Worm (Caenorhabditis elegans): ENCODE data around the gene skr-21.

Gene skr-21

DNA sequence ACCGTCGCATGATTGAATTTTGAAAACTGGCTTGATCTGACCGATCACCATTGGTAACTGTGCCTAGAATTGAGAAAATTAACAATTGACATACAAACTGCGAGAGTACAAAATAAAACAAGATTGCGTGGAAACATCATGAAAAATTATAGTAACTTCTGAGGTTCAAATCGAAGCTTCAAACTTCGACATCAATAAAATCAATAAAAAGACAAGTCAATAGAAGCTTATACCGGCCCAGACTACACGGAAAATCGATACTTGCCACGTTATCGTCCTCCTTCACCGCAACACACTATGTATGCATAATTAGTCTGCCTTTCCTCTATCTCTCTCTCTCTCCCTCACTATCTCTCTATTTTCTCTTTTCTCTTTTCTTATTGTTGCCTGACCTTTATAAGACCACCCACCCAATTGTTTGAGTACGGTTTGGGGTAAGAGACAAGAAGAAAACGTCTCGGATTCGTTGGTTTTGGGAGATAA, at the start of gene skr-21:
TSS of gene skr-21 (minus strand) at position 51 of the 483 bp plus-strand sequence.
- TF ChIP-seq unc-62 (GFP tag; optimal IDR thresholded peaks at IDR 0.05): no peak

DNA sequence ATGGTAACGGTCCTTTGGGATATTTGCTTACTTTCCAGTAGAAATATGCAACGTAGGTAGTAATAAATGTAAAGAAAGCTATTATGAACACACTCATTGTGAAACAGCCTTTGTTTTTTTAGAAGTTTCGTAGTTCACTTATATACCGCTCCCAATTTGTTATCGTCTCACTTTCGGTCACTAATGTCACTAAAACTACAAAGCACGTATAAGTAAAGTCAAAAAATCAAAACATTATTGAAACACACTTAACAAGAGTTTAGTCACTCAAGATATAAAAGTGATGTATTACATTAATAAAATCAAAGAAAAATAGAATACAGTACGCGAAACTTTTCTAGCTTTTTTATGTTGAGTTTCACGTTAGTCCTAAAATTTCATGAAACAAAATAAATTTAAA, 47.6 kb upstream of the skr-21 start, which contains the start of gene cyp-14A3:
TSS of gene cyp-14A3 (minus strand) at position 101 of the 400 bp plus-strand sequence.
- no peak for TF ChIP-seq unc-62 (GFP tag; optimal IDR thresholded peaks at IDR 0.05)

- no peak for TF ChIP-seq unc-62 (GFP tag; optimal IDR thresholded peaks at IDR 0.05)
Observed at ce11 chrX:13269586-13269985, 43.1 kb upstream of the skr-21 start, which contains the start of gene cyp-14A2. cyp-14A2 (minus strand) TSS chrX:13269686.

- no peak for TF ChIP-seq unc-62 (GFP tag; optimal IDR thresholded peaks at IDR 0.05)
Observed at ce11 chrX:13267230-13267629, 40.8 kb upstream of the skr-21 start, which contains the start of gene cyp-14A1. cyp-14A1 (minus strand) TSS chrX:13267355.

ce11 chrX:13264550-13264949, 38.1 kb upstream of the skr-21 start:
- no peak for TF ChIP-seq unc-62 (GFP tag; optimal IDR thresholded peaks at IDR 0.05)

DNA sequence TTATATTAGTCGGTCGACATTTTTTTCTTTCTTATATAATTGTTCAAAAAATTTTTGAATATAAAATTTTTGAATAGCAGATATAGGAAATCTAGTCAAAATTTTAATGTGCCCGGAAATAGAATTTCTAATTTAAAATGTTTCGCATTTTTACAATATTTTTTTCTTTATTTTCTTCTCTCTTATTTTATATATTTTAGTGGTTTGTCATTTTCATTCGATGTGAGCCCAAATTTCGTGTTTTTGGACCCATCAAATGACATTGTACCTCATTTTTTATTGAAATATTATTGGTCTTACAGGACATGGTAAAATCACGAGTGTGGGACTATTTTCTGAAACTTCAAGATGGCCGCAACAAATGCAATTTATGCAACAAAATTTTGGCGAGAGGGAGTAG, 35.7 kb upstream of the skr-21 start, which contains the start of gene K09A11.1:
TSS of gene K09A11.1 (plus strand) at position 301 of the 400 bp plus-strand sequence.
- TF ChIP-seq unc-62 (GFP tag; optimal IDR thresholded peaks at IDR 0.05): no peak

ce11 chrX:13257577-13257976, 31.1 kb upstream of the skr-21 start, which contains the start of gene K08H2.10:
K08H2.10 (plus strand) TSS chrX:13257806.
- TF ChIP-seq unc-62 (GFP tag; optimal IDR thresholded peaks at IDR 0.05): no peak

DNA sequence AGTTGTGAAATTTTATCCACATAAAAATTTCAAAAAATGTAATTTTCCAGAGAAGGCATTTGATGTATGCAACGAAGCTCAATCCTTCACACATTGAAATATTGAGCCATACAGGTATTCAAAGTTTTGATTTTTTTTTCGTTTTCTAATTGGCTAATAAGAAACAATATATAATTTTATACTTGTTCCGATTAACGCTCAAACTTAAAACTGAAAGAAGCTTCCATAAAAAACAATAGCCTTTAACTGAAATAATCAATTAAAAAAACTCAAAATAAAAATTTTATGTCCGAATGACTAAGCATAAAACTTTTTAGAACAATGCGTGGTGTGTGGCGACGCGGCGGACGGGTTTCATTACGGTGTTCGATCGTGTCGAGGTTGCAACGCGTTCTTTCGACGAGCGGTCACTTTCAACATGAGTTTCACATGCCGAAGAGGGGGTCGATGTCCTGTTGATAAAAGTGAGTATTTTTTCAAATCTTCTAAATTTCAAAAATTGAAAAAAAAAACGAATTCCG, 25.5 kb upstream of the skr-21 start, which contains the start of gene nhr-32:
TSS of gene nhr-32 (plus strand) at position 51 of the 521 bp plus-strand sequence.
- TF ChIP-seq unc-62 (GFP tag; optimal IDR thresholded peaks at IDR 0.05): no peak

ce11 chrX:13251354-13251843, 24.9 kb upstream of the skr-21 start:
- no peak for TF ChIP-seq unc-62 (GFP tag; optimal IDR thresholded peaks at IDR 0.05)

ce11 chrX:13250163-13250562, 23.7 kb upstream of the skr-21 start:
- no peak for TF ChIP-seq unc-62 (GFP tag; optimal IDR thresholded peaks at IDR 0.05)

- no peak for TF ChIP-seq unc-62 (GFP tag; optimal IDR thresholded peaks at IDR 0.05)
Observed at ce11 chrX:13249102-13249501, 22.6 kb upstream of the skr-21 start.

DNA sequence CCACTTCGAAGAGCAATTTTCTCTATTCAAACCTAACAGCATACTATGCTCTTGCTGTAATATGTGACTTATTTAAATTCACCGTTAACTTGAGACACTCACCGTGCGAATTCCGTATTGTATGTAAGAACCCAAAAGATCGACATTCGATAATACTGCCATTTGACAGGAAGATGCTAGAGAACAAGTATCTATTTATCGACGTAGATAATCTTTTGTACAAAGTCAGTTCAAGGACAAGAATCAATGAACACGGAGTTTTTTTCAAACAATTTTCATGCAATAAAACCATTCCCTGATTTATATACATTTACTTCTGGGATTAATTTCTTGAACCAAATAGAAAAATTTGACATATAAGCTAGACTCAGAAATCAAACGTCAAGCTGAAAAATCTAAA, 21.8 kb upstream of the skr-21 start, which contains the start of gene K08H2.7:
TSS of gene K08H2.7 (minus strand) at position 173 of the 400 bp plus-strand sequence.
- TF ChIP-seq unc-62 (GFP tag; optimal IDR thresholded peaks at IDR 0.05): no peak

DNA sequence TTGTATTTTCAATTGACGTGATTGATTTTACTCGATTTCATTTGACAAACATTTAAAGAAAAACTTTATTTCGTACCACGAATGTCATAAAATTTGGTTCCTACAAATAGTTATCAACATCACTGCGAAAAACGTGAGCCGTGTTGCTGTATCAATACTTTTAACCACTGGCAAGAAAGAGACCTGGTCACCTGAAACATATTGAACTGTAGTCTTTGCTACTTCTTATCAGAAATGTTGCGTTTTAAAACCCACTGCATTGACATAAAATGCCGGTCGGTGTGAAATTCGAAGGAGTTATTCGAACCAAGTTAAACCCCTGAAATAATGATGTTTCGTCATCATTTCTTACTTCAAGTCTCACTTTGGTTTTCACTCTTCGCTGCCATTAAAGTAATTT, 21.1 kb upstream of the skr-21 start:
- TF ChIP-seq unc-62 (GFP tag; optimal IDR thresholded peaks at IDR 0.05): no peak

DNA sequence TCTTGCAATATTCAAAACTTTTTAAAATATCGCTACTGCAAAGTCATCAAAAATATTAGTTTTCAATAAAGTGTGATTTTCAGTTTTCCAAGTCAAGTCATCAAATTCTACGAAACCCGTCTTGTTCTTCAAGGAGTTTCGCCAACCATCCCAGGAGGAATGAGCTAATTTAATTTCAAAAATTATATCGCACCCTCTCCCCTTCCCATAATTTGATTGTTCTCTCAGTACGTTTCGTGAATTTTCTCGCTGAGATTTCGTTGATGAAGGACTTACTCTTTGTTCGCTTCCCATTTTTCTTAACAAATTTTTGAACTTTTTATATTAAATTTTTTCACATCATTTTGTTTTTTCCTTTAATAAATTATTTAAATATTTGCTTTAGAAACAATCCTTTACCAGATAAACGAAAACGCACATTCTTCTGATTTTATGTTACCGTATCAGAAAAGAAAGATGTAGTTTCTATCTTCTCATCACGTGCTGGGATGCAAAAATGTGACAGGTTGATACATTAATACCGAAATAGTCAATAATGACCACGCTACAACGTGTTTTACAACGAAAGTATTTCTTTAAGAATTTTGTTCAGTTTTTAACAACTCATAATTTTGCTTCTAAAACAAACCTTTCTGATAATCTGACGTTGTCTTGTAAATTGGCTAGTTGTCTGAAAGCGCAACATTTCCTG, 20.3 kb upstream of the skr-21 start:
- TF ChIP-seq unc-62 (GFP tag; optimal IDR thresholded peaks at IDR 0.05): no peak

ce11 chrX:13245090-13245489, 18.6 kb upstream of the skr-21 start, which contains the start of gene hpl-1:
hpl-1 (plus strand) TSS chrX:13245390.
- no peak for TF ChIP-seq unc-62 (GFP tag; optimal IDR thresholded peaks at IDR 0.05)

ce11 chrX:13242231-13242630, 15.8 kb upstream of the skr-21 start, which contains the start of gene K08H2.5:
K08H2.5 (minus strand) TSS chrX:13242331.
- no peak for TF ChIP-seq unc-62 (GFP tag; optimal IDR thresholded peaks at IDR 0.05)
